Fruit fly (Drosophila melanogaster): ENCODE results near the gene CG43317.

The CG43317 gene

DNA sequence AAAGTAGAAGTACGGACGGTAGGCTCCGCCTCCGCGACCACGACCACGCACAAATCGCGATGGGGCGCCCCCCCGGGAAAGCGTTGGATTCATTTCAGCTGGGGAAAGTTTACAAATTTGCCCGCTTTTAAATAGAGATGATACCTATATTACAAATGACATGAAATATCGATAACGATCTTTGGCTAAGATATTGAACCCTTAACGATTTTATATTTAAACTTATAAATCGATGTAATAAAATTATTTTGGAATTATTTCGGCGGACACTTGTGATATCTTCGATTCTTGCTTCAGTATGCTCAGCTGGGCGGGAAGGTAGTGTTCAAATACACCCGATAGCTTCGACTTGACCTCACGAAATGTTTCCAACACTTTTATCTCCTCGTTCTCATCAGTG, 1.7 kb downstream of the CG43317 start, which contains the start of gene rec (continued):
- TF ChIP-seq CG32767 (GFP tag; IDR thresholded peaks at IDR 0.05): no peak
- TF ChIP-seq CG42726 (GFP tag; IDR thresholded peaks at IDR 0.05; ENCODE audit: partially characterized antibody): no peak
- TF ChIP-seq Hmx (GFP tag; optimal IDR thresholded peaks at IDR 0.05): no peak
- no peak for TF ChIP-seq CG1529 (GFP tag; optimal IDR thresholded peaks at IDR 0.05)
- peak; percentile 43 for TF ChIP-seq amos (GFP tag; IDR thresholded peaks at IDR 0.05; ENCODE audit: partially characterized antibody)
- TF ChIP-seq ATbp (GFP tag; optimal IDR thresholded peaks at IDR 0.05): no peak
- no peak for TF ChIP-seq bigmax (GFP tag; optimal IDR thresholded peaks at IDR 0.05)
- no peak for TF ChIP-seq Gug (GFP tag; IDR thresholded peaks at IDR 0.05)
- TF ChIP-seq MBD-R2 (GFP tag; IDR thresholded peaks at IDR 0.05): peak; percentile 33
- TF ChIP-seq Lhr (GFP tag; optimal IDR thresholded peaks at IDR 0.05): no peak
- no peak for TF ChIP-seq CG10654 (GFP tag; optimal IDR thresholded peaks at IDR 0.05)
- no peak for TF ChIP-seq D19A (tag; optimal IDR thresholded peaks at IDR 0.05)
- no peak for TF ChIP-seq Hey (tag; optimal IDR thresholded peaks at IDR 0.05)
- TF ChIP-seq CG34224 (GFP tag; IDR thresholded peaks at IDR 0.05; ENCODE audit: partially characterized antibody): peak; percentile 42; the same call in 1 of the 3 replicates
- no peak for TF ChIP-seq tup (GFP tag; optimal IDR thresholded peaks at IDR 0.05)
- no peak for TF ChIP-seq oc (tag; optimal IDR thresholded peaks at IDR 0.05)
- no peak for TF ChIP-seq CG11093 (GFP tag; IDR thresholded peaks at IDR 0.05)
- no peak for TF ChIP-seq pfk (GFP tag; optimal IDR thresholded peaks at IDR 0.05)
- TF ChIP-seq ash1 (GFP tag; optimal IDR thresholded peaks at IDR 0.05): no peak
- TF ChIP-seq CG16779 (GFP tag; IDR thresholded peaks at IDR 0.05): no peak
- peak; percentile 14 for TF ChIP-seq CG10267 (tag; optimal IDR thresholded peaks at IDR 0.05)
- no peak for TF ChIP-seq NC2β (GFP tag; optimal IDR thresholded peaks at IDR 0.05)
- no peak for TF ChIP-seq CG9817 (tag; optimal IDR thresholded peaks at IDR 0.05)
- TF ChIP-seq Abd-B (GFP tag; optimal IDR thresholded peaks at IDR 0.05): no peak
- no peak for TF ChIP-seq chm (GFP tag; IDR thresholded peaks at IDR 0.05)
- TF ChIP-seq vnd (GFP tag; IDR thresholded peaks at IDR 0.05; ENCODE audit: partially characterized antibody): 0 out of 3 replicates have a peak, but pooled peaks have one; percentile 31
- TF ChIP-seq CG6683 (GFP tag; optimal IDR thresholded peaks at IDR 0.05): no peak
- no peak for TF ChIP-seq sd (tag; optimal IDR thresholded peaks at IDR 0.05)
- TF ChIP-seq CG3281 (GFP tag; optimal IDR thresholded peaks at IDR 0.05): no peak
- TF ChIP-seq CG11247 (GFP tag; IDR thresholded peaks at IDR 0.05): no peak
- no peak for TF ChIP-seq tx (GFP tag; optimal IDR thresholded peaks at IDR 0.05)
- peak; percentile 66; the same call in 2 of the 3 replicates for TF ChIP-seq knrl (GFP tag; IDR thresholded peaks at IDR 0.05; ENCODE audit: partially characterized antibody)
- no peak for TF ChIP-seq CG4360 (GFP tag; IDR thresholded peaks at IDR 0.05)
- no peak for TF ChIP-seq abd-A (tag; optimal IDR thresholded peaks at IDR 0.05)
- TF ChIP-seq trem (tag; optimal IDR thresholded peaks at IDR 0.05): no peak
- no peak for TF ChIP-seq B-H2 (GFP tag; optimal IDR thresholded peaks at IDR 0.05)
- no peak for TF ChIP-seq CG34422 (GFP tag; IDR thresholded peaks at IDR 0.05)
- TF ChIP-seq CG34376 (GFP tag; optimal IDR thresholded peaks at IDR 0.05): no peak
- no peak for TF ChIP-seq CG17612 (GFP tag; IDR thresholded peaks at IDR 0.05)
- TF ChIP-seq slou (GFP tag; optimal IDR thresholded peaks at IDR 0.05): no peak
- TF ChIP-seq zfh1 (GFP tag; IDR thresholded peaks at IDR 0.05): no peak
- no peak for TF ChIP-seq corto (GFP tag; optimal IDR thresholded peaks at IDR 0.05)
- TF ChIP-seq Sin3A (optimal IDR thresholded peaks at IDR 0.05): peak; percentile 17
- no peak for TF ChIP-seq CG43689 (GFP tag; IDR thresholded peaks at IDR 0.05)
- no peak for TF ChIP-seq Dad (GFP tag; optimal IDR thresholded peaks at IDR 0.05)
- TF ChIP-seq Adf1 (GFP tag; IDR thresholded peaks at IDR 0.05): no peak
- no peak for TF ChIP-seq bowl (GFP tag; IDR thresholded peaks at IDR 0.05)
- no peak for TF ChIP-seq CG8089 (GFP tag; optimal IDR thresholded peaks at IDR 0.05)
- TF ChIP-seq her (GFP tag; optimal IDR thresholded peaks at IDR 0.05): no peak
- TF ChIP-seq CG4328 (GFP tag; optimal IDR thresholded peaks at IDR 0.05): no peak
- TF ChIP-seq CG4854 (GFP tag; optimal IDR thresholded peaks at IDR 0.05): no peak
- TF ChIP-seq CG16813 (GFP tag; IDR thresholded peaks at IDR 0.05; ENCODE audit: partially characterized antibody): peak; percentile 35; the same call in 2 of the 3 replicates

Measured in whole organism, embryonic.